Fruit fly (Drosophila melanogaster): Measurements from ENCODE around the gene CG31463.
A peak's percentile ranks its signal among the peaks of the same experiment; 100 is the strongest.

The CG31463 gene

DNA sequence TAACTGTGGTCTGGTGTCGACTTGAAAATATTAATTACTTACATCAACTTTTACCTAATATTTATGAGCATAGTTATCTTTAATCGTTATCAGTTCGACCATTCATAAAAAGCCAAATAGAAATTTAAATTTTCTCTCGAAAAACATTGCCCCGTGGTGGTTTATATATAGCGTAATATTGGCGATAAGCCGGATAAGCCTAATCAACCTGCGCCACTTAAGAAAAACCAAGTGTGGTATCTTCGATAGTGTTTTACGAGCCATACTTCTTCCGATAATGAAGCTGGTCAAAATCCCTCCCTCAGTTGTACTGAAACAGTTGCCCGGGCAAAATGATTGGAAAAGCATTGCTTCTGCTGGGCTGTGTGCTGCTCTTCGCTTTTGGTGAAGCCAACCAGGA is at the start of gene CG31463:
Gene CG31463, plus strand, starts transcription at position 302 of the 400 bp plus-strand sequence.
- no peak for TF ChIP-seq noc (tag; optimal IDR thresholded peaks at IDR 0.05)

DNA sequence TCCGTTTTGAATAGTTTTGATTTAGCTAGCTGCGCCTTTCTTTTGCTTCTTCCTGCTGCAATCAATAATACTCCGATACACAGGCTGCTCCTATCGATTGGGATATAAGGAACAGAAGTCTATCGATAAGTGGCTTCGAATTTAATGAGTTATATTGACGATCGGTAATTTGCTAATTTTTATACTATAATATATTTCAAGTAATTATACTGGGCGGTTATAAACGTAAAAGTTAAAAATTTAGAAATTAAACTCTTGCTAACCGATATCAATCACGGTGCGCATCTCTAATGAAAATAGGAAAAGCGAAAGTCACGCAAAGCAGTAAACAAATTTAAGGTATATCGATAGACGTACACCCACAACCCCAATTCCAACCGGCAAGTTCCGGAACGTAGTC is 48.4 kb upstream of the CG31463 start, which contains the start of the genes CG9636, CG18749 and CG33722:
Gene CG9636, minus strand, starts transcription at position 73 of the 400 bp plus-strand sequence.
Gene CG18749, plus strand, starts transcription at position 336 of the 400 bp plus-strand sequence.
Gene CG33722, plus strand, starts transcription at position 336 of the 400 bp plus-strand sequence.
- peak; percentile 74 for TF ChIP-seq noc (tag; optimal IDR thresholded peaks at IDR 0.05)

DNA sequence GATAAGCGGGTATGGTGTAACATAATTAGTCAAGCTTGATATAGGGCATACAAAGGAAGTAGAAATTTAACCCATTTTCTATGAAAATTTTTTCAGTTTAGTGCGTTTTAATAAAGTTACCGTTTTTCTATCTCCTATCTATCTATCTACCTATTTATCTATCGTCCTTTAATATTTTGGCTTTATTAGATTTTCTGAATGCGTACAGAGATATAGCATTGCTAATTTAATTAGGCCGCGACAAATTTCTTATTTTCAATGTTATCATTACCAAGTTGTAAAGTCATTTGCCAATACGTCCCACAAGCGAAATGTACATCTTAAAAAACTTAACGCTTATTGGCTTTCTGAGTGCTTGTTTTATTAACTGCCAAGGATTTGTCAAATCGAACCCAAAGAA is 44.0 kb upstream of the CG31463 start, which contains the start of gene CG15864:
Gene CG15864, plus strand, starts transcription at position 301 of the 400 bp plus-strand sequence.
- no peak for TF ChIP-seq noc (tag; optimal IDR thresholded peaks at IDR 0.05)

DNA sequence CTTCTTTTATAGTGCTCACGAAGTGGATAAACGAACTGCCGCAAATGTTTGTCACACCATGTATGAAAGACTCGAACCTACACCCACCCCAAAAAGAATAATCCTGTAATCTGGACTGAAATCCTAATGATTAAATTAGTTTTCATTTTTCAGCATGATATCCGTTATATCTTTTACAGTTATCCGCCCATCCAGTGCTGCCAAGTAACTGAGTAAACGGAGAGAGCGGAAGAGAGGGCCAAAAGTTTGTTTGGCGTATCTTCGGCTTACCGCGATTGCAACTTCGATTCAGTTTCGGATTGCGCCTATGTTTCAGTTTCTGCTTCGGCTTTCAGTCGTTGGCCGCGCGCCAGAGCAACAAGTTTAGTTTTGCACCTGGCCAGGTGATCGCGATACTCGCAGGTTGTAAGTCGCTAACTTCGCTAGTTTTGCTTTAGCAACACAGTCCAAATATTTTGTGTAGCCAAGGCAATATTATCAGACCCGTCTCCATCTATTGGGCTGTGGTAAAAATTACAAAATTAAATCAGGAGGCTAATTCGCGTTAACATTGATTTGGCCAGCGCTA is 41.9 kb upstream of the CG31463 start, which contains the start of gene mtg:
Gene mtg, plus strand, starts transcription at position 332 of the 568 bp plus-strand sequence.
- TF ChIP-seq noc (tag; optimal IDR thresholded peaks at IDR 0.05), result no peak

DNA sequence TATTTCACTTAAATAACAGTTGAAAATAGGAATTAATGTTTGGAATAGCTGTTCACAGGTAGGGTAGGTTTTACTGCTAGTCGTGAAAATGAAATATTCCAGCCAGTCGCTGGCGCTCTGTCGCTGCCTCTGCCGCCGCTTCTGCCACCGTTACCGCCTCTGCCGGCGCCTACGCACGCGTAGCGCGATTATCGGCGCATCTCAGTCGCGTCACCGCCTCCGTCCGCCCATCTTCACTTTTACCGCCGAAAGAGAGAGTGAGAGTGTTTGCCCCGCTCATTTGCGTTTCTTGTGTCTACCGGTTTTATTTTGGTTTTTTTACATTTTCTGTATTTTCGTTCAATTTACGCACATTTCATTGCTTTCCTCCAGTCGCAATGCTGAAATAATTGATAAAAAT is 40.6 kb upstream of the CG31463 start:
- no peak for TF ChIP-seq noc (tag; optimal IDR thresholded peaks at IDR 0.05)

DNA sequence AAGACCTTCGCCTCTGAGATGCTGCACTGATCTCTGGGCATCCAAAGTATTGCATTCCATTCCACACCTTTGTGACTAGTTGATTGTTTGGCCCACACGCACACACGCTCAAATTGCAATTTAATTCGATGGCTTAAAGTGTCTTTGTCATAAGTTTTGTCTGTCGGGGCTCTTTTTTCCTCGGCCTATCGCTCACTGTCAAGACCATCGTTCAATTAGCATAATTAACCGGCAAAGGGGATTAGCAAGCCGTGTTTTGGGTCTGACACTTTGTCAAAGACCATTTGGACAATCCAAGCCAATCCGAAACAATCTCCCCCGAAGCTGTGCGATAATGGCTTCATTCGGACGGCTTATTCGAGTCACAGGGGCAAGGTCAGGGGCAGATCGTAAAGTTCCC is 37.8 kb upstream of the CG31463 start:
- no peak for TF ChIP-seq noc (tag; optimal IDR thresholded peaks at IDR 0.05)

DNA sequence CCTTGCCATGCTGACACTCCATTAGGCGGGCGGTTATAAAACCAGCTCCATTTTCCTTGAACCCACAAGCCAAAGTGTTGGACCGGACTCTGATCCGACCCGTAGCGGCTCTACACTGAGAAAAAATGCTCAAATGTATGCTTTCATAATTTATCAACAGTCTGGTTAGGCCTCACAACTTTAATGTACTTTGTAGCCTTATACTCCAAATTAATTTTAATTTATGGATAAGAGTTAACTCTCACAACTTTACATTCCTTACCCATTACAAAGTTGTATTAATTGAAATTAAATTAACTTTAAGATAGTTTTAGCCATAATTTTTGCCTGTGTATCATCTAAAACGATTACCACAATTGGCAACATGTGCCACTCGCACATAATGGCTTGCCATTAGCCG is 36.1 kb upstream of the CG31463 start:
- TF ChIP-seq noc (tag; optimal IDR thresholded peaks at IDR 0.05), result no peak

DNA sequence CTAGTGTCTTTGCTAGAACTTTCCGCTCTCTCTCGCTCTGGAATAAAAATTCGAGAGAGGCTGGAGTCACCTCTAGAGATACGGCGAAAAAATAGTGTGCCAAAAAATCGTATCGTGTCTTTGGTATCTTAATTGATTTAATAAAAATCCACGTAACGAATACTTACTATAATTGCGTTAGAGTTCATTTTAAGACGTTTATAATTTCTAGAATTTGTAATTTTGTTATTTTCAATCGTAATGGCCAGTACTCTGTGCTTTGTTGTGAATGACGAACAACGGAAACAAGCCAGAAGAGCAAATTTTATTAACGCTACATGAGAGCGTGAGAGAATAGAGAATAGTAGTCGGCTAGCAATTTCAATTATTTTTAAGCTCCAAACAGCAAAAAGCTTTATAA is 30.5 kb upstream of the CG31463 start:
- TF ChIP-seq noc (tag; optimal IDR thresholded peaks at IDR 0.05), result no peak

DNA sequence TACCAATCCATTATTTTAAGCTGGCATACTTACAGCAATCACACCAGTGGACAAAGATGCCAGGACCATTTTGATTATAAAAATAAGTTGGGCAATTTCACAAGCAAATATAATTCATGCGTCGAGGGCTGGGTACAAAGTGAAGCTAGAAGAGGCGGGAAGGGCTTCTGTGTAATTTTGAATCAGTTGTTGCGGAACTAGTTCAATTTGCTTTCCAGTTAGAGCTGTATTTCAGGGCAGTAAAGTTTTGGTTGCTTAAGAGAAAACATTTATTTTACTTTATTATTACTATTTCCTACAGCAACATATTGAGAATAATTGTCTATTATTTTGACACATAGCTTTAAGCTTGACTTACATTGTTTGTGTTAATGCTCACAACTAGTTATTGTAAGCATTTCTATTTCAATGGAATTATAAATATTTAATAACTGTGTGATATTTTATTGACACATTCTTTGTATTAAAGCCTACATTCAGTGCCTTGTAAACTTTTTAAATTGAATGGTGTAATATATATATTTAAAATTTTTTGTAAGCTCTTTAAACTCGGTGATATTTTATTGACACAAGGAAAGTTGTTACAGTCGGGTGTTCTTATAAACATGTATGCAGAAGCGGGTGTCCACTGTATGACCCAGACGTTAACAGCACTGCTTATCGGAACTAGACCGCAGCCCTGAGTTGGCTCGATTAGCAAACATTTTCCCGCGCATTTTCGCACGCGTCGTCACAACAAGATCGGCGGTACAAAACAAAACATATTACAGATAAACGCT is 27.6 kb upstream of the CG31463 start, which contains the start of the genes RPA1 and Mcm2:
Gene RPA1, minus strand, starts transcription at position 150 of the 779 bp plus-strand sequence.
Gene Mcm2, plus strand, starts transcription at position 669 of the 779 bp plus-strand sequence.
- peak; percentile 81 for TF ChIP-seq noc (tag; optimal IDR thresholded peaks at IDR 0.05)

DNA sequence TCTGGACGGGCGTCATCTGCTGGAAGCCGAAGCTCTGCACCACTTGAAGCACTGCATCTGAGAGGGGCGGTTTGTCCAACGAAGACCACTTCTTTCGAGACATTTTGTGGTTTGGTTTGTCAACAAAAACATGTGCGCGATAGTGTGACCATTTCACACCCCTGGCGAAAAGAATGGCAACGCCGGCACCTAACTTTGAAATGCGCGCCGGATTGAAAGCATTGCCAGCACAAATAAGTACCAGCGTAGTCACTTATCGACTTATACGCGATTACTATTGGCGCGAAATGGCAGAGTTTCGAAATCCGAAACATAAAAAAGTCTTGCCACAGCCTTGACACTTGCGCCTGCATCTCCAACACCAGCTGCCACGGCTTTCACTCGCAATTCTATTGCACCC is 22.4 kb upstream of the CG31463 start, which contains the start of gene CG9630:
Gene CG9630, minus strand, starts transcription at position 157 of the 400 bp plus-strand sequence.
- no peak for TF ChIP-seq noc (tag; optimal IDR thresholded peaks at IDR 0.05)

DNA sequence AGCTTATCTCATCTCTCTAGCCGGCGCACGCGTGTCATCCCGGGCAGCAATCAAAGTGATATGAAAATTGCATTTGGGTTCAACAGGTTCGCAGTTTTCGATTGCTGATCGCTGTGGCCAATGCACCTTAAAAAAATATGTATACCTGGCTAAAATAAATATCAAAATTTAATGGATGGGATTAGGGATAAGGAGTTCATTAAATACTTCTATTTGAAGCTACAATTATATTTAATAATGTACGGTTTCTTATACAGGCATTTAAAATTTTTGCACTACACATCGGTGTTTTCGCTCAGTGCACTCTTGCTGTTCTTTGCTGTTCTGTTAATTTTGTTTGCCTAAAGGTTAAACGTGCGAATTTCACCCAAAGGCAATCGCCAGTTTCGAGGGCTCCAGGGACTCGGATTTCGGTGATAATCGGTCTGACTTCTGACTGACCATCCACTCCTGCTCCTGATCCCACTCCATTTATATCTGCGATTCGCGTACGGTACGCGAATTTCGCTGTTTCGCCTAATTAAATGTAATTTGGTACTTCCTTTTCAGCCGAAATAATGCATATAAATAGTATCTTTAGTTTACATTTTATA is 19.5 kb upstream of the CG31463 start:
- TF ChIP-seq noc (tag; optimal IDR thresholded peaks at IDR 0.05), result no peak

DNA sequence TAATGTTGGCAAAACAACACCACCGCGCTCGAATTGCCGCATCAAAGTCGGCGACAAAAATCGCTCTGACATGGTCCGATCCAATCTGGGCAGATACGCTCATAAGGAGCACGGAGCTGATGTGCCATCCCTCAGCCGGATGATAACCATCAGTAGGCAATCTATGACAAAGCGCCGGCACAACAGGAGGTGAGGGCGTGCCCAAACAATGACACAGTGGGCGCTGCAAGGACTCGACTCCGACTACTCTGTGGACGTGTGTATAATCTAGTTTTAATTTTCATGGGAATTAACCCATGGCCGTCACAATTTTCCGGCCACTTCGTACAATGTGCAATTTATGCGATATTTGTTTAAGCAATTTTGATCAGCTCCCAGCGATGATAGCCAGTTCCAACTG is 17.1 kb upstream of the CG31463 start:
- no peak for TF ChIP-seq noc (tag; optimal IDR thresholded peaks at IDR 0.05)

DNA sequence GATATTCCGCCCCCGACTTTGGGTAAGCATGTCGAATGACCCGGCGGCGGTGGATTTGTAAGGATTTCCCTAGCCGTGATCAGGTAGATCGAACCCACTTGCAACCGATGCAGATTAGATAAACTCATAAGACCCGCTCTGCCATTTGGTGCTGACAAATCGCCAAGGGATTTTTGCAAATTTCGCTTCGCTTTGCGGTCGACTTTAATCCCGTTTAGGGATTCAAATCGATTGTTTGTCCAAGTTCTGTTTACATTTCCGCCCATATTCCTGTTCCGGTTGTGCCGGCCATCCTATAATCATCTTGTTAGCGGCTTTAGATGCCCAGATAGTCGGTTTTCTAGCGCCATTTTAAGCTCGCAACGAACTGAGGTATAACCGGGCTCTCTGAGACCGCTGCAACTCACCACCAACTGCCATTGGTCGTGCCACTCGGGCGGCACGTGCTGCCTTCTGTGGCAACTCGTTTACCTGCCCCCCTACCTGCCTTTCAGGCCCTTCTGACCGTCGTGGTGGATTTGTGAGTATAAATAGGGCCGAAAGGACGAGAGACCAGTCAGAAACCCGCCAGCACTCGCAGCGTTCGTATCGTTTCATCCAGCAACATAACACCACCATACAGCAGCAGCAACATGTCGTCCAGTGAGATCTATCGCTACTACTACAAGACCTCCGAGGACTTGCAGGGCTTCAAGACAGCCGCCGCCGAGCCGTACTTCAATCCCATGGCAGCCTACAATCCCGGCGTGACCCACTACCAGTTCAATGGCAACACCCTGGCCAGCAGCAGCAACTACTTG is 14.4 kb upstream of the CG31463 start, which contains the start of gene ato:
Gene ato, plus strand, starts transcription at position 559 of the 800 bp plus-strand sequence.
- no peak for TF ChIP-seq noc (tag; optimal IDR thresholded peaks at IDR 0.05)

DNA sequence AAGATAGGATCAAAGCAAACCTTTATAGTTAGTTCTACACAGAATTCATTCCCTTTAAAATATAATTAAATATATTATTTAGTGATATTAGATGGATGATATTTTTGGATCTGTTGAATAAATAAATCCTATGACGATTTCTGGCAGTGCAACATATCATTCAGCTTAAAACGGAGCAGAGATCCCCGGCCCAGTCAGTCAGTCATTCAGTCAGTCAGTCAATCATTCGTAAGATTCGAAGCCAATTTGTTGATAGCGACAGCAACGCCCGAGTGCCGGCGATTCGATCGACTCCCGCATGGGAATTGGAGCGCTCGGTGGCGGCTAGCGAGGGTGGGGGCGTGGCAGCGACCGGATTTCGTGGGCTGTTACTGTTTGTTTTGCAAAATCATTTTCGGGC is 12.2 kb upstream of the CG31463 start:
- no peak for TF ChIP-seq noc (tag; optimal IDR thresholded peaks at IDR 0.05)

DNA sequence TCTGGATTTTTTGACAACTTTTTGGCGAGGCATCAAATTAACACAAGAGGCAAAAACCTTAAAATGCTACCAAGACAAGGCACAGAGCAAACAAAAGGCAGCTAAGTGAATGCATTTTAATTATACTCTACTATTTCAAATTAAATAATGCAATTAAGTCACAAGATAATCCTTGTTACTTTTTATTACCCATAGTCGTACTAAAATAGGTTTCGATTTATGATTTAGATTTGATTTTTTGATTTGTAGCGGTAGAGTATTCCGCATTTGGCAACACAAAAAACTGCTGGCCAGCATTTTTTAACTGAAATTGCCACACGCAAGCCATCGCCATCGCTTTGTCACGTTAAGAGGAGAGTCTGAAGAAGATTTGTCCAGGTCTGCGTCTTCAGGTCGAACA is 9.4 kb upstream of the CG31463 start:
- TF ChIP-seq noc (tag; optimal IDR thresholded peaks at IDR 0.05), result no peak

All from whole organism, larva.